Worm (Caenorhabditis elegans) whole organism, midembryonic: ENCODE measurements around the gene got-2.2.

Experiments
- T22C8.4 ChIP-seq: fragments of 200-800 bp; sonication (Bioruptor generic); IDR thresholded peaks from 2 replicates; pipeline ENCODE4 v1.3.6; 2022; ENCODE audit warnings: missing genetic modification characterization, missing compliant biosample characterization
- cog-1 ChIP-seq: sonication (generic microtip); optimal IDR thresholded peaks from 2 replicates; lab custom pipeline; 2016; ENCODE audit warnings: missing genetic modification characterization, missing compliant biosample characterization
- flt-1 ChIP-seq: fragments of 200-800 bp; sonication (Bioruptor generic); IDR thresholded peaks from 2 replicates; pipeline ENCODE4 v1.3.6; 2022; ENCODE audit warnings: missing genetic modification characterization, missing compliant biosample characterization
- klf-2 ChIP-seq: fragments of 200-800 bp; sonication (Bioruptor generic); conservative IDR thresholded peaks from 2 replicates; pipeline ENCODE4 v1.3.6; 2022; ENCODE audit warnings: missing genetic modification reagents, missing genetic modification characterization, missing compliant biosample characterization
- med-1 ChIP-seq: sonication (generic microtip); optimal IDR thresholded peaks from 2 replicates; lab custom pipeline; 2017; ENCODE audit warnings: missing genetic modification characterization, mild to moderate bottlenecking, missing compliant biosample characterization, antibody characterized with exemption, missing genetic modification reagents; ENCODE audit not compliant: insufficient read depth
- ref-1 ChIP-seq: fragments of 200-800 bp; sonication (Bioruptor generic); conservative IDR thresholded peaks from 2 replicates; pipeline ENCODE4 v1.3.6; 2022; ENCODE audit warnings: missing genetic modification reagents, missing genetic modification characterization, missing compliant biosample characterization
- tab-1 ChIP-seq: fragments of 200-800 bp; sonication (Bioruptor generic); IDR thresholded peaks from 2 replicates; pipeline ENCODE4 v1.3.6; 2022; ENCODE audit warnings: missing genetic modification characterization, missing compliant biosample characterization
- ztf-23 ChIP-seq: fragments of 200-800 bp; sonication (Bioruptor generic); IDR thresholded peaks from 2 replicates; pipeline ENCODE4 v1.3.6; 2022; ENCODE audit warnings: missing genetic modification reagents, missing genetic modification characterization, missing compliant biosample characterization
- ztf-29 ChIP-seq: fragments of 200-800 bp; sonication (Bioruptor generic); IDR thresholded peaks from 2 replicates; pipeline ENCODE4 v1.3.6; 2022; ENCODE audit warnings: missing genetic modification reagents, missing genetic modification characterization, missing compliant biosample characterization

- no peak for TF ChIP-seq ref-1 (GFP tag; lab: Robert Waterston, UW)
- no peak for TF ChIP-seq ztf-29 (GFP tag; lab: Robert Waterston, UW)
- no peak for TF ChIP-seq flt-1 (GFP tag; lab: Robert Waterston, UW)
- no peak for TF ChIP-seq med-1
- no peak for TF ChIP-seq T22C8.4 (GFP tag; lab: Robert Waterston, UW)
- TF ChIP-seq cog-1 (tag; lab: Kevin White, UChicago), result no peak
- no peak for TF ChIP-seq klf-2 (GFP tag; lab: Robert Waterston, UW)
- TF ChIP-seq tab-1 (GFP tag; lab: Robert Waterston, UW), result no peak
- TF ChIP-seq ztf-23 (GFP tag; lab: Robert Waterston, UW), result no peak
Measured at ce11 chrX:6221097-6221496, 19.7 kb upstream of the got-2.2 start.
